Fruit fly (Drosophila melanogaster) whole organism, pupa: Measurements from ENCODE around the gene CG2162.
A peak's percentile ranks its signal among the peaks of the same experiment; 100 is the strongest.

Experiments
- CG10348 ChIP-seq: fragments of 200-800 bp; sonication (Bioruptor generic); IDR thresholded peaks from 2 replicates; pipeline ENCODE4 v1.3.6; 2022; ENCODE audit warnings: missing biosample characterization, missing genetic modification characterization
- CG13204 ChIP-seq: fragments of 200-800 bp; sonication (Bioruptor generic); optimal IDR thresholded peaks from 2 replicates; lab custom pipeline; 2018; ENCODE audit warnings: missing biosample characterization, mild to moderate bottlenecking, missing genetic modification characterization, moderate library complexity
- CG14655 ChIP-seq: fragments of 200-800 bp; sonication (Bioruptor generic); optimal IDR thresholded peaks from 3 replicates; lab custom pipeline; 2017; ENCODE audit warnings: mild to moderate bottlenecking, missing biosample characterization, missing genetic modification reagents, missing genetic modification characterization
- CG15710 ChIP-seq: fragments of 200-800 bp; sonication (Bioruptor generic); optimal IDR thresholded peaks from 2 replicates; lab custom pipeline; 2018; ENCODE audit warnings: missing biosample characterization, mild to moderate bottlenecking, missing genetic modification characterization, moderate library complexity
- CG17806 ChIP-seq: fragments of 200-800 bp; sonication (Bioruptor generic); optimal IDR thresholded peaks from 2 replicates; lab custom pipeline; 2018; ENCODE audit warnings: missing biosample characterization, mild to moderate bottlenecking, missing genetic modification characterization, moderate library complexity
- CG32121 ChIP-seq: fragments of 200-800 bp; sonication (Bioruptor generic); IDR thresholded peaks from 2 replicates; pipeline ENCODE4 v1.3.6; 2022; ENCODE audit warnings: missing biosample characterization, missing genetic modification characterization
- CG4496 ChIP-seq: fragments of 200-800 bp; sonication (Bioruptor generic); IDR thresholded peaks from 3 replicates; pipeline ENCODE4 v1.3.6; 2022; ENCODE audit warnings: missing biosample characterization, missing genetic modification characterization
- EcR ChIP-seq: fragments of 200-800 bp; sonication (Bioruptor generic); optimal IDR thresholded peaks from 3 replicates; lab custom pipeline; 2019; ENCODE audit warnings: missing biosample characterization, missing genetic modification characterization, mild to moderate bottlenecking, moderate library complexity, missing genetic modification reagents
- Pif1A ChIP-seq: fragments of 200-800 bp; sonication (Bioruptor generic); optimal IDR thresholded peaks from 3 replicates; lab custom pipeline; 2016; ENCODE audit warnings: missing biosample characterization, missing genetic modification characterization
- rn ChIP-seq: fragments of 200-800 bp; sonication (Bioruptor generic); IDR thresholded peaks from 2 replicates; pipeline ENCODE4 v1.3.6; 2022; ENCODE audit warnings: missing biosample characterization, missing genetic modification characterization

DNA sequence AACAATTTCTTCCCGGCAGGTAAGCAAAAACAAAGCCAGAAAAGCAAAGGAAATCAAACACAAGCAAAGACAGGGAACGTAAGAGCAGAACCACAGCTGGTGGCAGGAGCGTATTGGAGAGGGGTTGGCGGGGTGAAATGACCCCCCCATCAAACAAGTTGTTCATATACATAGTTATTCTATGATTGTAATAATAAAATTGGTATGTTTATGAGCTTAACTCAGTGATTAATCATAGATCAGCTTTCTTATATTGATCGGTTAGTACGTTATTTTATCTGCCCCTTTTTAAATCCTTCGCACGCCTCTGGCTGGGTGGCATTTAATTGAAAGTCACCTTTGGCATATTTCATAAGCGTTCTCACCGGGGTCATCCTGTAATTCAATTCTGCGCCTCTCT is 38.5 kb downstream of the CG2162 start:
- TF ChIP-seq CG32121 (GFP tag; lab: Robert Waterston, UW) = no peak
- TF ChIP-seq CG10348 (GFP tag; lab: Robert Waterston, UW) = no peak
- peak; percentile 39 for TF ChIP-seq Pif1A (GFP tag; lab: Kevin White, UChicago)
- no peak for TF ChIP-seq CG13204 (GFP tag; lab: Kevin White, UChicago)
- TF ChIP-seq CG15710 (tag; lab: Kevin White, UChicago) = peak; percentile 59
- peak; percentile 50 for TF ChIP-seq CG14655 (GFP tag; lab: Kevin White, UChicago)
- TF ChIP-seq rn (GFP tag; lab: Robert Waterston, UW) = no peak
- peak; percentile 37 for TF ChIP-seq EcR (GFP tag; lab: Kevin White, UChicago)
- no peak for TF ChIP-seq CG4496 (GFP tag; lab: Robert Waterston, UW)
- TF ChIP-seq CG17806 (tag; lab: Kevin White, UChicago) = peak; percentile 53
